Fruit fly (Drosophila melanogaster) whole organism, embryonic: ENCODE measurements around the gene Rabex-5.

ENCODE experiments used
- Atf3 ChIP-seq: fragments of 200-800 bp; sonication (Bioruptor generic); optimal IDR thresholded peaks from 3 replicates; lab custom pipeline; 2016; ENCODE audit warnings: missing biosample characterization, missing genetic modification characterization
- CG10979 ChIP-seq: fragments of 200-800 bp; sonication (Bioruptor generic); optimal IDR thresholded peaks from 2 replicates; lab custom pipeline; 2018; ENCODE audit warnings: missing biosample characterization, mild to moderate bottlenecking, missing genetic modification characterization, moderate library complexity
- CG12659 ChIP-seq: fragments of 200-800 bp; sonication (Bioruptor generic); optimal IDR thresholded peaks from 3 replicates; lab custom pipeline; 2017; ENCODE audit warnings: mild to moderate bottlenecking, missing biosample characterization, missing genetic modification reagents, missing genetic modification characterization
- CG1647 ChIP-seq: fragments of 200-800 bp; sonication (Bioruptor generic); optimal IDR thresholded peaks from 3 replicates; lab custom pipeline; 2016; ENCODE audit warnings: missing biosample characterization, missing genetic modification characterization
- CG2202 ChIP-seq: fragments of 200-800 bp; sonication (Bioruptor generic); optimal IDR thresholded peaks from 2 replicates; lab custom pipeline; 2018; ENCODE audit warnings: missing biosample characterization, mild to moderate bottlenecking, missing genetic modification characterization
- CG3838 ChIP-seq: fragments of 200-800 bp; sonication (Bioruptor generic); optimal IDR thresholded peaks from 3 replicates; lab custom pipeline; 2016; ENCODE audit warnings: missing biosample characterization, missing genetic modification characterization
- CG3847 ChIP-seq: fragments of 200-800 bp; sonication (Bioruptor generic); IDR thresholded peaks from 2 replicates; pipeline ENCODE4 v1.3.6; 2022; ENCODE audit warnings: missing biosample characterization, missing genetic modification characterization
- CG7786 ChIP-seq: fragments of 200-800 bp; sonication (Bioruptor generic); optimal IDR thresholded peaks from 2 replicates; lab custom pipeline; 2016; ENCODE audit warnings: missing biosample characterization, missing genetic modification characterization
- CG7839 ChIP-seq: fragments of 200-800 bp; sonication (Bioruptor generic); optimal IDR thresholded peaks from 3 replicates; lab custom pipeline; 2018; ENCODE audit warnings: missing biosample characterization, mild to moderate bottlenecking, missing genetic modification characterization, moderate library complexity
- CG9215 ChIP-seq: fragments of 200-800 bp; sonication (Bioruptor generic); IDR thresholded peaks from 2 replicates; pipeline ENCODE4 v1.3.6; 2022; ENCODE audit warnings: missing biosample characterization, missing genetic modification characterization
- CoRest ChIP-seq: fragments of 200-800 bp; sonication (Bioruptor generic); optimal IDR thresholded peaks from 3 replicates; lab custom pipeline; 2018; ENCODE audit warnings: missing biosample characterization, mild to moderate bottlenecking, missing genetic modification characterization, moderate library complexity
- D19B ChIP-seq: fragments of 200-800 bp; sonication (Bioruptor generic); optimal IDR thresholded peaks from 2 replicates; lab custom pipeline; 2017; ENCODE audit warnings: missing biosample characterization, mild to moderate bottlenecking, missing genetic modification characterization
- Dfd ChIP-seq, 2 experiments: fragments of >200 bp; optimal IDR thresholded peaks; 2 replicates each; lab custom pipeline; 2017; ENCODE audit warnings: missing biosample characterization in 2 of 2, missing genetic modification characterization in 2 of 2
- Dip3 ChIP-seq: fragments of 200-800 bp; sonication (Bioruptor generic); optimal IDR thresholded peaks from 3 replicates; lab custom pipeline; 2016; ENCODE audit warnings: missing biosample characterization, missing genetic modification characterization
- Fer1 ChIP-seq: fragments of 200-800 bp; sonication (Bioruptor generic); optimal IDR thresholded peaks from 2 replicates; lab custom pipeline; 2017; ENCODE audit warnings: missing biosample characterization, mild to moderate bottlenecking, missing genetic modification characterization
- Gsc ChIP-seq: fragments of 200-800 bp; sonication (Bioruptor generic); IDR thresholded peaks from 2 replicates; pipeline ENCODE4 v1.3.6; 2022; ENCODE audit warnings: missing biosample characterization, missing genetic modification characterization
- Gug ChIP-seq: fragments of 200-800 bp; sonication (Bioruptor generic); IDR thresholded peaks from 4 replicates; pipeline ENCODE4 v1.3.6; 2022; ENCODE audit warnings: missing biosample characterization, missing genetic modification characterization
- Lpt ChIP-seq: fragments of >200 bp; optimal IDR thresholded peaks from 2 replicates; lab custom pipeline; 2018; ENCODE audit warnings: missing biosample characterization, missing genetic modification characterization
- MBD-R2 ChIP-seq: fragments of 200-800 bp; sonication (Bioruptor generic); IDR thresholded peaks from 2 replicates; pipeline ENCODE4 v1.3.6; 2022; ENCODE audit warnings: missing biosample characterization, missing genetic modification characterization
- Med ChIP-seq: fragments of 200-800 bp; sonication (Bioruptor generic); peaks from one replicate; lab custom pipeline; 2016; ENCODE audit warnings: missing biosample characterization, missing genetic modification characterization, mild to moderate bottlenecking, inconsistent platforms, moderate library complexity
- Mes4 ChIP-seq: fragments of 200-800 bp; sonication (Bioruptor generic); optimal IDR thresholded peaks from 2 replicates; lab custom pipeline; 2016; ENCODE audit warnings: missing biosample characterization, missing genetic modification characterization
- NFAT ChIP-seq: fragments of 200-800 bp; sonication (Bioruptor generic); IDR thresholded peaks from 2 replicates; pipeline ENCODE4 v1.3.6; 2022; ENCODE audit warnings: missing biosample characterization, missing genetic modification characterization
- Oli ChIP-seq: fragments of 200-800 bp; sonication (Bioruptor generic); optimal IDR thresholded peaks from 2 replicates; lab custom pipeline; 2018; ENCODE audit warnings: missing biosample characterization, mild to moderate bottlenecking, missing genetic modification characterization, moderate library complexity
- Opbp ChIP-seq: fragments of 200-800 bp; sonication (Bioruptor generic); IDR thresholded peaks from 3 replicates; pipeline ENCODE4 v1.3.6; 2022; ENCODE audit warnings: missing biosample characterization, missing genetic modification characterization; ENCODE audit not compliant: partially characterized antibody
- Ptx1 ChIP-seq: fragments of 200-800 bp; sonication (Bioruptor generic); IDR thresholded peaks from 2 replicates; pipeline ENCODE4 v1.3.6; 2022; ENCODE audit warnings: missing biosample characterization, missing genetic modification characterization
- Usf ChIP-seq: fragments of 200-800 bp; sonication (Bioruptor generic); optimal IDR thresholded peaks from 2 replicates; lab custom pipeline; 2017; ENCODE audit warnings: missing genotype, missing biosample characterization, missing genetic modification characterization
- aop ChIP-seq: fragments of 200-800 bp; sonication (Bioruptor generic); IDR thresholded peaks from 2 replicates; pipeline ENCODE4 v1.3.6; 2022; ENCODE audit warnings: missing biosample characterization, missing genetic modification characterization
- ash1 ChIP-seq: fragments of 200-800 bp; sonication (Bioruptor generic); optimal IDR thresholded peaks from 2 replicates; lab custom pipeline; 2018; ENCODE audit warnings: missing biosample characterization, mild to moderate bottlenecking, missing genetic modification characterization
- cad ChIP-seq: fragments of >200 bp; optimal IDR thresholded peaks from 2 replicates; lab custom pipeline; 2017; ENCODE audit warnings: missing biosample characterization, missing genetic modification characterization
- ci ChIP-seq: fragments of 200-800 bp; sonication (Bioruptor generic); IDR thresholded peaks from 3 replicates; pipeline ENCODE4 v1.3.6; 2022; ENCODE audit warnings: missing biosample characterization, missing genetic modification characterization
- corto ChIP-seq: fragments of 200-800 bp; sonication (Bioruptor generic); optimal IDR thresholded peaks from 2 replicates; lab custom pipeline; 2016; ENCODE audit warnings: missing biosample characterization, mild to moderate bottlenecking, missing genetic modification characterization, moderate library complexity
- exex ChIP-seq: fragments of 200-800 bp; sonication (Bioruptor generic); optimal IDR thresholded peaks from 4 replicates; lab custom pipeline; 2018; ENCODE audit warnings: missing biosample characterization, mild to moderate bottlenecking, missing genetic modification characterization, moderate library complexity
- fd64A ChIP-seq: fragments of 200-800 bp; sonication (Bioruptor generic); optimal IDR thresholded peaks from 3 replicates; lab custom pipeline; 2018; ENCODE audit warnings: missing biosample characterization, mild to moderate bottlenecking, missing genetic modification characterization
- klu ChIP-seq: fragments of 200-800 bp; sonication (Bioruptor generic); IDR thresholded peaks from 2 replicates; pipeline ENCODE4 v1.3.6; 2022; ENCODE audit warnings: missing biosample characterization, missing genetic modification characterization
- lmd ChIP-seq: fragments of 200-800 bp; sonication (Bioruptor generic); IDR thresholded peaks from 2 replicates; pipeline ENCODE4 v1.3.6; 2022; ENCODE audit warnings: missing biosample characterization, missing genetic modification characterization
- nau ChIP-seq: fragments of 200-800 bp; sonication (Bioruptor generic); optimal IDR thresholded peaks from 3 replicates; lab custom pipeline; 2017; ENCODE audit warnings: missing biosample characterization, mild to moderate bottlenecking, missing genetic modification characterization, missing genetic modification reagents
- nom ChIP-seq: fragments of 200-800 bp; sonication (Bioruptor generic); optimal IDR thresholded peaks from 2 replicates; lab custom pipeline; 2017; ENCODE audit warnings: missing biosample characterization, missing genetic modification characterization, mild to moderate bottlenecking, moderate library complexity, missing genetic modification reagents
- oc ChIP-seq: fragments of 200-800 bp; sonication (Bioruptor generic); optimal IDR thresholded peaks from 2 replicates; lab custom pipeline; 2018; ENCODE audit warnings: missing biosample characterization, mild to moderate bottlenecking, missing genetic modification characterization, moderate library complexity
- p53 ChIP-seq: fragments of 200-800 bp; sonication (Bioruptor generic); optimal IDR thresholded peaks from 2 replicates; lab custom pipeline; 2016; ENCODE audit warnings: missing biosample characterization, missing genetic modification characterization
- phol ChIP-seq: fragments of 200-800 bp; sonication (Bioruptor generic); optimal IDR thresholded peaks from 3 replicates; lab custom pipeline; 2018; ENCODE audit warnings: missing biosample characterization, mild to moderate bottlenecking, missing genetic modification characterization, moderate library complexity
- pzg ChIP-seq: fragments of 200-800 bp; sonication (Bioruptor generic); optimal IDR thresholded peaks from 3 replicates; lab custom pipeline; 2018; ENCODE audit warnings: missing biosample characterization, mild to moderate bottlenecking, missing genetic modification characterization, moderate library complexity
- ranshi ChIP-seq: fragments of 200-800 bp; sonication (Bioruptor generic); IDR thresholded peaks from 2 replicates; pipeline ENCODE4 v1.3.6; 2022; ENCODE audit warnings: missing biosample characterization, missing genetic modification characterization
- row ChIP-seq: fragments of 200-800 bp; sonication (Bioruptor generic); IDR thresholded peaks from 3 replicates; pipeline ENCODE4 v1.3.6; 2022; ENCODE audit warnings: missing biosample characterization, missing genetic modification characterization
- slou ChIP-seq: fragments of 200-800 bp; sonication (Bioruptor generic); optimal IDR thresholded peaks from 3 replicates; lab custom pipeline; 2016; ENCODE audit warnings: missing biosample characterization, missing genetic modification characterization
- sna ChIP-seq: fragments of 200-800 bp; sonication (Bioruptor generic); IDR thresholded peaks from 2 replicates; pipeline ENCODE4 v1.3.6; 2022; ENCODE audit warnings: missing biosample characterization, missing genetic modification characterization; ENCODE audit not compliant: partially characterized antibody
- stc ChIP-seq: fragments of 200-800 bp; sonication (Bioruptor generic); IDR thresholded peaks from 2 replicates; pipeline ENCODE4 v1.3.6; 2022; ENCODE audit warnings: missing biosample characterization, missing genetic modification characterization
- stwl ChIP-seq: fragments of 200-800 bp; sonication (Bioruptor generic); optimal IDR thresholded peaks from 3 replicates; lab custom pipeline; 2018; ENCODE audit warnings: missing biosample characterization, mild to moderate bottlenecking, missing genetic modification characterization, moderate library complexity
- tll ChIP-seq, 2 experiments: fragments of 200-800 bp in 1 of 2; fragments of >200 bp in 1 of 2; sonication (Bioruptor generic) in 1 of 2; optimal IDR thresholded peaks; 2 replicates each; lab custom pipeline; 2017 to 2019; ENCODE audit warnings: missing biosample characterization in 2 of 2, missing genetic modification characterization in 2 of 2, mild to moderate bottlenecking in 1 of 2, moderate library complexity in 1 of 2
- vnd ChIP-seq: fragments of 200-800 bp; sonication (Bioruptor generic); IDR thresholded peaks from 3 replicates; pipeline ENCODE4 v1.3.6; 2022; ENCODE audit warnings: missing biosample characterization, missing genetic modification characterization; ENCODE audit not compliant: partially characterized antibody
- wdn ChIP-seq: fragments of 200-800 bp; sonication (Bioruptor generic); IDR thresholded peaks from 2 replicates; pipeline ENCODE4 v1.3.6; 2022; ENCODE audit warnings: missing biosample characterization, missing genetic modification characterization
- zen2 ChIP-seq: fragments of 200-800 bp; sonication (Bioruptor generic); IDR thresholded peaks from 3 replicates; pipeline ENCODE4 v1.3.6; 2022; ENCODE audit warnings: missing biosample characterization, missing genetic modification characterization; ENCODE audit not compliant: partially characterized antibody

The Rabex-5 gene

dm6 chr3L:1323136-1323535 lies 27.4 kb downstream of the Rabex-5 start (continued):
- TF ChIP-seq ranshi (GFP tag; lab: Robert Waterston, UW) (peak; percentile 59; the same call in 1 of the 2 replicates), exex (no peak), Atf3 (GFP tag; lab: Kevin White, UChicago) (peak; percentile 77), CG10979 (tag; lab: Kevin White, UChicago) (peak; percentile 88), nom (GFP tag; lab: Kevin White, UChicago) (no peak), NFAT (no peak), ci (GFP tag; lab: Robert Waterston, UW) (peak; percentile 70), Med (GFP tag; lab: Kevin White, UChicago) (peak; percentile 81), Ptx1 (GFP tag; lab: Robert Waterston, UW) (peak; percentile 41), corto (GFP tag; lab: Kevin White, UChicago) (no peak), Opbp (GFP tag; lab: Robert Waterston, UW) (no peak), Lpt (GFP tag; lab: Kevin White, UChicago) (no peak), Fer1 (no peak), vnd (no peak), slou (GFP tag; lab: Kevin White, UChicago) (no peak), phol (tag; lab: Kevin White, UChicago) (peak; percentile 78), nau (GFP tag; lab: Kevin White, UChicago) (peak; percentile 25), CG7839 (tag; lab: Kevin White, UChicago) (peak; percentile 77), Gug (GFP tag; lab: Robert Waterston, UW) (peak; percentile 37; the same call in 1 of the 4 replicates), Oli (tag; lab: Kevin White, UChicago) (peak; percentile 82), p53 (GFP tag; lab: Kevin White, UChicago) (peak; percentile 4), Usf (GFP tag; lab: Kevin White, UChicago) (peak; percentile 45), Dip3 (GFP tag; lab: Kevin White, UChicago) (peak; percentile 44), oc (tag; lab: Kevin White, UChicago) (peak; percentile 77), Dfd (GFP tag; optimal IDR thresholded peaks at IDR 0.05; lab: Kevin White, UChicago) (no peak), Mes4 (GFP tag; lab: Kevin White, UChicago) (peak; percentile 69), CG3847 (GFP tag; lab: Robert Waterston, UW) (peak; percentile 52), zen2 (GFP tag; lab: Robert Waterston, UW) (no peak), D19B (GFP tag; lab: Kevin White, UChicago) (no peak), CG2202 (tag; lab: Kevin White, UChicago) (peak; percentile 83), sna (GFP tag; lab: Robert Waterston, UW) (no peak), CG1647 (GFP tag; lab: Kevin White, UChicago) (peak; percentile 22), wdn (GFP tag; lab: Robert Waterston, UW) (no peak), row (GFP tag; lab: Robert Waterston, UW) (peak; percentile 80), aop (GFP tag; lab: Robert Waterston, UW) (no peak), MBD-R2 (no peak), pzg (no peak), stwl (no peak), tll (GFP tag; optimal IDR thresholded peaks at IDR 0.05; lab: Kevin White, UChicago) (no peak), Gsc (GFP tag; lab: Robert Waterston, UW) (no peak), CG12659 (GFP tag; lab: Kevin White, UChicago) (peak; percentile 50), CG7786 (GFP tag; lab: Kevin White, UChicago) (peak; percentile 62), fd64A (GFP tag; lab: Kevin White, UChicago) (peak; percentile 64), CoRest (tag; lab: Kevin White, UChicago) (peak; percentile 78), ash1 (GFP tag; lab: Kevin White, UChicago) (no peak), lmd (GFP tag; lab: Robert Waterston, UW) (peak; percentile 55), stc (peak; percentile 51; the same call in 1 of the 2 replicates), cad (GFP tag; lab: Kevin White, UChicago) (no peak), CG9215 (GFP tag; lab: Robert Waterston, UW) (no peak), CG3838 (GFP tag; lab: Kevin White, UChicago) (peak; percentile 18), klu (GFP tag; lab: Robert Waterston, UW) (no peak)
